Worm (Caenorhabditis elegans) whole organism, early embryonic: ENCODE results near the gene prmt-9.

Experiments
- B0310.2 ChIP-seq: sonication (generic microtip); optimal IDR thresholded peaks from 2 replicates; lab custom pipeline; 2016; ENCODE audit warnings: mild to moderate bottlenecking, missing genetic modification characterization, missing compliant biosample characterization
- F13C5.2 ChIP-seq: sonication (generic microtip); optimal IDR thresholded peaks from 2 replicates; lab custom pipeline; 2017; ENCODE audit warnings: mild to moderate bottlenecking, missing genetic modification characterization, inconsistent platforms, missing compliant biosample characterization
- aly-1 ChIP-seq: sonication (generic microtip); optimal IDR thresholded peaks from 2 replicates; lab custom pipeline; 2016; ENCODE audit warnings: missing genetic modification characterization, missing compliant biosample characterization
- ama-1 ChIP-seq: fragments of 150-350 bp; optimal IDR thresholded peaks from 2 replicates; lab custom pipeline; 2014
- ceh-13 ChIP-seq: fragments of 200-800 bp; sonication (Bioruptor generic); optimal IDR thresholded peaks from 2 replicates; lab custom pipeline; 2018; ENCODE audit warnings: mild to moderate bottlenecking, missing genetic modification characterization, missing compliant biosample characterization
- ceh-36 ChIP-seq: sonication (generic microtip); optimal IDR thresholded peaks from 2 replicates; lab custom pipeline; 2016; ENCODE audit warnings: missing genetic modification characterization, inconsistent platforms, missing compliant biosample characterization
- ets-7 ChIP-seq: sonication (generic microtip); optimal IDR thresholded peaks from 2 replicates; lab custom pipeline; 2016; ENCODE audit warnings: missing genotype, missing genetic modification characterization, missing compliant biosample characterization
- flt-1 ChIP-seq: fragments of 200-800 bp; sonication (Bioruptor generic); IDR thresholded peaks from 2 replicates; pipeline ENCODE4 v1.3.6; 2022; ENCODE audit warnings: missing genetic modification characterization, missing compliant biosample characterization
- hmbx-1 ChIP-seq: sonication (generic microtip); optimal IDR thresholded peaks from 2 replicates; lab custom pipeline; 2016; ENCODE audit warnings: mild to moderate bottlenecking, missing genetic modification characterization, missing compliant biosample characterization
- hmg-4 ChIP-seq: fragments of 200-800 bp; sonication (Bioruptor generic); optimal IDR thresholded peaks from 2 replicates; lab custom pipeline; 2018; ENCODE audit warnings: mild to moderate bottlenecking, missing genetic modification characterization, missing compliant biosample characterization
- hnd-1 ChIP-seq: sonication (generic microtip); optimal IDR thresholded peaks from 2 replicates; lab custom pipeline; 2016; ENCODE audit warnings: missing genetic modification characterization, missing compliant biosample characterization
- pes-1 ChIP-seq: fragments of 200-800 bp; sonication (Bioruptor generic); IDR thresholded peaks from 2 replicates; pipeline ENCODE4 v1.3.6; 2022; ENCODE audit warnings: missing genetic modification reagents, missing genetic modification characterization, missing compliant biosample characterization
- scrt-1 ChIP-seq: fragments of 200-800 bp; sonication (Bioruptor generic); IDR thresholded peaks from 2 replicates; pipeline ENCODE4 v1.3.6; 2022; ENCODE audit warnings: missing genetic modification characterization, missing compliant biosample characterization
- sea-1 ChIP-seq: fragments of 200-800 bp; sonication (Bioruptor generic); conservative IDR thresholded peaks from 2 replicates; pipeline ENCODE4 v1.3.6; 2022; ENCODE audit warnings: missing genetic modification characterization, missing compliant biosample characterization
- tbx-11 ChIP-seq: fragments of 200-800 bp; sonication (Bioruptor generic); IDR thresholded peaks from 2 replicates; pipeline ENCODE4 v1.3.6; 2022; ENCODE audit warnings: missing genetic modification characterization, missing compliant biosample characterization
- tbx-37 ChIP-seq: fragments of 200-800 bp; sonication (Bioruptor generic); conservative IDR thresholded peaks from 2 replicates; pipeline ENCODE4 v1.3.6; 2022; ENCODE audit warnings: missing genetic modification reagents, missing genetic modification characterization, missing compliant biosample characterization
- tra-4 ChIP-seq: sonication (generic microtip); optimal IDR thresholded peaks from 2 replicates; lab custom pipeline; 2017; ENCODE audit warnings: missing genetic modification characterization, missing compliant biosample characterization

Gene prmt-9

ce11 chrIV:12719664-12720063 lies 35.5 kb upstream of the prmt-9 start, which contains the start of gene idpp-7:
Gene idpp-7 (plus strand): TSS chrIV:12719964.
- TF ChIP-seq hmbx-1 (tag; lab: Kevin White, UChicago) (no peak), ets-7 (tag; lab: Kevin White, UChicago) (no peak), ceh-13 (no peak)

DNA sequence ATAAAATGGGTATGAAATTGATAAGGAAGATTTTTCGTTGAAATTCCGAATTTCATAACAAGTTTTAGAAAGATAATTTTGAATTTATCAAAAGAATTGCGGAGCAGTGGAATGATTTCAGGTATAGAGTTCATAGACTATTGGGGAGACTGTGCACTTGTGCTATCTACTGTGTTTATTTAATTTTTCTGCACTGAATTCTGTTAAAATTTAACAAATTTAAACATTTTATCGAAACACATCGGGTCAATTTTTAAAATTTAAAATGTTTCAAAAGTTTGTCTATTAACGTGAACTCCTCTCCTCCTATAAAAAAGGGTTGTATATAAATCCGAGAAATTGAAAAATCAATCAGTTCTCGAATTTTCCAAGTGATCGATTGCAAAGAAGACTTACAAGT lies 33.4 kb upstream of the prmt-9 start, which contains the start of gene C27D8.1:
Gene C27D8.1 (plus strand): TSS at position 301 of the 400 bp plus-strand sequence.
- no peak for TF ChIP-seq hmg-4
- TF ChIP-seq pes-1: no peak
- no peak for TF ChIP-seq B0310.2 (tag; lab: Kevin White, UChicago)
- TF ChIP-seq tbx-11 (GFP tag; lab: Robert Waterston, UW): no peak
- no peak for TF ChIP-seq ets-7 (tag; lab: Kevin White, UChicago)
- no peak for TF ChIP-seq flt-1 (GFP tag; lab: Robert Waterston, UW)
- no peak for TF ChIP-seq F13C5.2 (tag; lab: Kevin White, UChicago)
- no peak for TF ChIP-seq scrt-1 (GFP tag; lab: Robert Waterston, UW)
- no peak for TF ChIP-seq ceh-13
- no peak for TF ChIP-seq tra-4 (tag; lab: Kevin White, UChicago)
- TF ChIP-seq hnd-1 (tag; lab: Kevin White, UChicago): no peak
- no peak for TF ChIP-seq aly-1 (tag; lab: Kevin White, UChicago)
- no peak for TF ChIP-seq tbx-37 (GFP tag; lab: Robert Waterston, UW)
- TF ChIP-seq hmbx-1 (tag; lab: Kevin White, UChicago): no peak
- no peak for TF ChIP-seq sea-1 (GFP tag; lab: Robert Waterston, UW)
- no peak for TF ChIP-seq ceh-36 (tag; lab: Kevin White, UChicago)
- no peak for TF ChIP-seq ama-1 (lab: Kevin White, UChicago)

DNA sequence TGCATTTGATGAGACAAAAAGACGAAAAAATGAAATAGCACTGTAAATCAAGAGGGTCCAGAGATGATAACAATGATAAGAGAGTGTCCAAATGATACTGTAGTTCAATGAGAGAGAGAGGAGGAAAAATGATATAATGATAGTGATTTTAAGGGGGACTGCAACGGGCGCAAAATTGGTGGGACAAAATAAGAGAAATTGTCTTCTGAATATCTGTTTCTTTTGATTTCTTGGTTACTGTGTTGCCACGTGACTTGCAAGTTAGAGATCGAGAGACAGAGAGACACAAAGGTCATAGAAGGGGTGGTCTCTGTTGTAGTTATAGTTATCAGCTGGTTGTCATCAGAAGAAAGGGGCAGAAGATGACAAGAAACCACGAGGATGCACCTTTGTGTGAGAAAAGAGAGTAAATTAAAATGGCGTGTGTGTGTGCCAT lies 31.8 kb upstream of the prmt-9 start:
- TF ChIP-seq hnd-1 (tag; lab: Kevin White, UChicago) (no peak), aly-1 (tag; lab: Kevin White, UChicago) (no peak), tbx-37 (GFP tag; lab: Robert Waterston, UW) (no peak), sea-1 (GFP tag; lab: Robert Waterston, UW) (no peak), tra-4 (tag; lab: Kevin White, UChicago) (no peak), scrt-1 (GFP tag; lab: Robert Waterston, UW) (no peak), hmbx-1 (tag; lab: Kevin White, UChicago) (no peak), ama-1 (lab: Kevin White, UChicago) (no peak), ets-7 (tag; lab: Kevin White, UChicago) (no peak)

DNA sequence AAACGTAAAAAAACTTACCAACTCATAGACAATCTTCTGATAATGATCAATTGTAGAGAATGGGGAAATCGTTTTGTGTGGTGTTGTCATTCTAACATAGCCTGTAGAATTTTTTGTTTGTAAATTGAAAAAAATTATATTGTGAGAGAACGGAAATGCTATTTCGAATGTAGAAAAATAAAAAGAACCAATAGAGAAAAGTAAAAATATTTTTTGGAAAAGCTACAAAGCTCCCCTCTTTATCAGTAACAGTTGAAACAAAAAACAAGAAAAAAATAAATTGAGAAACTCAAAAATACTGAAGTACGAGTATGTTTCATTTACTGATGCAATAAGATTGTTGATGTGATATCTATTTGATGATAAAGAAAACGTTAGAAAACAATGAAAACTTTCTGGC lies 27.5 kb upstream of the prmt-9 start, which contains the start of gene C27D8.3:
Gene C27D8.3 (minus strand): TSS at position 101 of the 400 bp plus-strand sequence.
- TF ChIP-seq aly-1 (tag; lab: Kevin White, UChicago) (no peak), F13C5.2 (tag; lab: Kevin White, UChicago) (no peak), tbx-37 (GFP tag; lab: Robert Waterston, UW) (no peak), hmg-4 (no peak), tbx-11 (GFP tag; lab: Robert Waterston, UW) (no peak), flt-1 (GFP tag; lab: Robert Waterston, UW) (no peak), ets-7 (tag; lab: Kevin White, UChicago) (no peak), ama-1 (lab: Kevin White, UChicago) (no peak), tra-4 (tag; lab: Kevin White, UChicago) (no peak), pes-1 (no peak), scrt-1 (GFP tag; lab: Robert Waterston, UW) (no peak), ceh-36 (tag; lab: Kevin White, UChicago) (no peak), sea-1 (GFP tag; lab: Robert Waterston, UW) (no peak)

DNA sequence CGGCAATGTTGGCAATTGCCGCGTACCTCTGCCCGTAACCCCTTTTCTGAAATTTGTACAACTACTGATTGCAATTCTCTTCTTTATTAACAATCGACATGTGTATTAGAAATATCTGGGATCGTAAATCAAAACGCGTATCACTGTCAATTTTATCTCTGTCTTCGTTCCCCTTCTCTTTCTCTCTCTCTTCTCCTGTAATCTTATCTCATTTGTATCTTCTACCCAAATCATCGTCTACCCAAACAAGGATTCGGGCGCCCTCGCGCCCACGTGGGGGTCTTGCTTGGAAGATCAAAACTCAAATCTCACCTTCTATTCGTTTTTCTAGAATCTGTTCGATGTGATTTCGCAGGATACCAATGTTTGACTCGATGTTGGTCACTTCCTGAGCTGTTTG lies 26.8 kb upstream of the prmt-9 start, which contains the start of gene C27D8.2:
Gene C27D8.2 (plus strand): TSS at position 222 of the 400 bp plus-strand sequence.
- TF ChIP-seq tbx-11 (GFP tag; lab: Robert Waterston, UW) (no peak), F13C5.2 (tag; lab: Kevin White, UChicago) (no peak), tbx-37 (GFP tag; lab: Robert Waterston, UW) (no peak), scrt-1 (GFP tag; lab: Robert Waterston, UW) (no peak), hnd-1 (tag; lab: Kevin White, UChicago) (no peak), sea-1 (GFP tag; lab: Robert Waterston, UW) (no peak), ceh-13 (no peak), ets-7 (tag; lab: Kevin White, UChicago) (no peak), flt-1 (GFP tag; lab: Robert Waterston, UW) (no peak), B0310.2 (tag; lab: Kevin White, UChicago) (no peak), hmg-4 (no peak), tra-4 (tag; lab: Kevin White, UChicago) (no peak), aly-1 (tag; lab: Kevin White, UChicago) (no peak), hmbx-1 (tag; lab: Kevin White, UChicago) (no peak), ama-1 (lab: Kevin White, UChicago) (no peak)

DNA sequence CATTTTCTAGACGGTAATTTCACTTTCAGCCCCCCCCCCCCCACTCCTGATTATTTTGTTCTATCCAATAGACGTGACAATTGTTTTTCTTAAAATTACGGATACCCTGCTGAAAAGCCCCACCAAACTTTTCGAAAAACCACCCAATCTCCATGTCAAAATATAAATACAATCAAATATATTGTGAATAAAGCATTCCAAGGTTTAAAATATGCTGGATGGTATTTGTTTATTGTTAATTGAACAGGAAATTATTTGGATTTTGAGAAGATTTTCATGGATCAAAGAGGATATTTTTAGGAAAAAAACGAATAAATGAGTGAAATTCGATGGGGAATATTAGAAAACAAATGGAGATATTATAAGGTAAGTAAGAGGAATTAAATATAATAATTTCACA lies 19.6 kb upstream of the prmt-9 start, which contains the start of gene C27D8.4:
Gene C27D8.4 (plus strand): TSS at position 301 of the 400 bp plus-strand sequence.
- TF ChIP-seq scrt-1 (GFP tag; lab: Robert Waterston, UW) (no peak), tbx-37 (GFP tag; lab: Robert Waterston, UW) (no peak), aly-1 (tag; lab: Kevin White, UChicago) (no peak), flt-1 (GFP tag; lab: Robert Waterston, UW) (no peak), hmbx-1 (tag; lab: Kevin White, UChicago) (no peak)

- no peak for TF ChIP-seq tbx-37 (GFP tag; lab: Robert Waterston, UW)
- TF ChIP-seq ets-7 (tag; lab: Kevin White, UChicago): no peak
- no peak for TF ChIP-seq ceh-13
- TF ChIP-seq hmg-4: no peak
- TF ChIP-seq B0310.2 (tag; lab: Kevin White, UChicago): no peak
- TF ChIP-seq F13C5.2 (tag; lab: Kevin White, UChicago): no peak
- TF ChIP-seq scrt-1 (GFP tag; lab: Robert Waterston, UW): no peak
- no peak for TF ChIP-seq pes-1
- no peak for TF ChIP-seq aly-1 (tag; lab: Kevin White, UChicago)
- TF ChIP-seq hnd-1 (tag; lab: Kevin White, UChicago): no peak
- no peak for TF ChIP-seq ama-1 (lab: Kevin White, UChicago)
- TF ChIP-seq tbx-11 (GFP tag; lab: Robert Waterston, UW): no peak
- no peak for TF ChIP-seq hmbx-1 (tag; lab: Kevin White, UChicago)
- no peak for TF ChIP-seq flt-1 (GFP tag; lab: Robert Waterston, UW)
- no peak for TF ChIP-seq tra-4 (tag; lab: Kevin White, UChicago)
- no peak for TF ChIP-seq sea-1 (GFP tag; lab: Robert Waterston, UW)
- no peak for TF ChIP-seq ceh-36 (tag; lab: Kevin White, UChicago)
These were observed 16.8 kb upstream of the prmt-9 start for ce11 chrIV:12700944-12701343.
